Fruit fly (Drosophila melanogaster): ENCODE measurements around the gene CG42637.

The CG42637 gene

DNA sequence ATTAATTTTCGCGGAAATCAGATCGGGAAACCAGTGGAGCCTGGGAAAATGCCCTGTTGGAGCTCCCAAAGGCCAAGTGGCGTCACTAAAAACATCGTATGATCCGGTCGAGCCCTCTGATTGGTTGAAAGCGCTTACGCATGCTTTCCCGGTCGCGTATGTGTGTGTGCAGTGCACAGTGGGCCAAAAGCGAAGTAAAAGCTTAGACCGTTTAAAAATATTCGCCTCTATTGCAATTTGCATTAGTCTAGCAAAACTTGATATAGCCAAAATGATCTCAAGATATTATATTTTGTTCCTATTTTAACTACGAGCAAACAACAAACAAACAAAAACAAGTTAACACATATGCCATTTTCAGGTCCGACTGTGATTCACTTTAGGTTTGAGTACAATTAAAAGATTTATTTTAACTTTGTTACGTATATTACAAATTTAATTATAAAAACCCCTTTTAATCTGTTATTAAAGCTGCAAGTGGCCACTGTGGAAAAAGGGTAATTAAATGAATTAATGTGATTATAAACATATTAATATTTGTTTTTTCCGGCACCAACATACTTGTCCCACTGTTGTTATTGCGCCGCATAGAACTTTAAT lies 934 bp upstream of the CG42637 start (continued):
- TF ChIP-seq sqz (GFP tag; optimal IDR thresholded peaks at IDR 0.05), result no peak
- no peak for TF ChIP-seq Doc3 (GFP tag; IDR thresholded peaks at IDR 0.05; ENCODE audit: partially characterized antibody)
- peak; percentile 68 for TF ChIP-seq Awh (GFP tag; IDR thresholded peaks at IDR 0.05)
- TF ChIP-seq CG33557 (GFP tag; optimal IDR thresholded peaks at IDR 0.05), result peak; percentile 72
- TF ChIP-seq CG9609 (GFP tag; optimal IDR thresholded peaks at IDR 0.05), result peak; percentile 69
- peak; percentile 47 for TF ChIP-seq CG12236 (GFP tag; optimal IDR thresholded peaks at IDR 0.05)
- TF ChIP-seq CG6813 (GFP tag; optimal IDR thresholded peaks at IDR 0.05), result peak; percentile 82
- peak; percentile 87 for TF ChIP-seq NfI (GFP tag; optimal IDR thresholded peaks at IDR 0.05)
- TF ChIP-seq gcm2 (GFP tag; optimal IDR thresholded peaks at IDR 0.05), result peak; percentile 23
- peak; percentile 88 for TF ChIP-seq pb (GFP tag; optimal IDR thresholded peaks at IDR 0.05)
- peak; percentile 63; the same call in 1 of the 2 replicates for TF ChIP-seq CG16779 (GFP tag; IDR thresholded peaks at IDR 0.05)
- peak; percentile 97 for TF ChIP-seq sens (GFP tag)
- 0 out of 3 replicates have a peak, but pooled peaks have one; percentile 15 for TF ChIP-seq CG2889 (GFP tag; IDR thresholded peaks at IDR 0.05)
- peak; percentile 74 for TF ChIP-seq gcm (GFP tag; optimal IDR thresholded peaks at IDR 0.05)
- peak; percentile 53 for TF ChIP-seq CG10565 (GFP tag; optimal IDR thresholded peaks at IDR 0.05)
- TF ChIP-seq h (optimal IDR thresholded peaks at IDR 0.05), result no peak
- TF ChIP-seq CG7556 (GFP tag; optimal IDR thresholded peaks at IDR 0.05), result peak; percentile 95
- TF ChIP-seq CG17612 (GFP tag; IDR thresholded peaks at IDR 0.05), result no peak
- TF ChIP-seq ro (GFP tag; IDR thresholded peaks at IDR 0.05), result 0 out of 2 replicates have a peak, but pooled peaks have one; percentile 29
- TF ChIP-seq CG4854 (GFP tag; optimal IDR thresholded peaks at IDR 0.05), result peak; percentile 81
- TF ChIP-seq NK7.1 (GFP tag; optimal IDR thresholded peaks at IDR 0.05), result peak; percentile 88
- peak; percentile 19 for TF ChIP-seq en (GFP tag; optimal IDR thresholded peaks at IDR 0.05)
- peak; percentile 12 for TF ChIP-seq CG9876 (GFP tag; optimal IDR thresholded peaks at IDR 0.05)
- peak; percentile 73 for TF ChIP-seq CG10274 (GFP tag; optimal IDR thresholded peaks at IDR 0.05)
- no peak for TF ChIP-seq CG4617 (GFP tag; optimal IDR thresholded peaks at IDR 0.05; ENCODE audit: borderline replicate concordance)
- TF ChIP-seq CG8944 (GFP tag; optimal IDR thresholded peaks at IDR 0.05), result peak; percentile 47
- TF ChIP-seq croc (GFP tag; conservative IDR thresholded peaks at IDR 0.05), result peak; percentile 49; the same call in 2 of the 3 replicates
- no peak for TF ChIP-seq Lpt (GFP tag; optimal IDR thresholded peaks at IDR 0.05)
- TF ChIP-seq CG4404 (GFP tag; IDR thresholded peaks at IDR 0.05), result 0 out of 2 replicates have a peak, but pooled peaks have one; percentile 32
- peak; percentile 91 for TF ChIP-seq gem (tag; optimal IDR thresholded peaks at IDR 0.05)
- no peak for TF ChIP-seq NC2α (GFP tag; optimal IDR thresholded peaks at IDR 0.05)
- no peak for TF ChIP-seq CG31388 (GFP tag; optimal IDR thresholded peaks at IDR 0.05)
- TF ChIP-seq vnd (GFP tag; IDR thresholded peaks at IDR 0.05; ENCODE audit: partially characterized antibody), result peak; percentile 52; the same call in 1 of the 3 replicates
- no peak for TF ChIP-seq oc (tag; optimal IDR thresholded peaks at IDR 0.05)
- TF ChIP-seq CrebB (tag; optimal IDR thresholded peaks at IDR 0.05), result peak; percentile 65
- peak; percentile 88 for TF ChIP-seq CG2712 (tag; optimal IDR thresholded peaks at IDR 0.05)
- TF ChIP-seq ewg (GFP tag; optimal IDR thresholded peaks at IDR 0.05), result peak; percentile 79
- TF ChIP-seq CG6175 (GFP tag; IDR thresholded peaks at IDR 0.05), result peak; percentile 66; the same call in 2 of the 3 replicates
- peak; percentile 63 for TF ChIP-seq Dip3 (GFP tag; optimal IDR thresholded peaks at IDR 0.05)
- peak; percentile 79 for TF ChIP-seq Six4 (GFP tag; optimal IDR thresholded peaks at IDR 0.05)
- peak; percentile 74 for TF ChIP-seq zfh1 (GFP tag; IDR thresholded peaks at IDR 0.05)
- peak; percentile 57 for TF ChIP-seq Lhr (GFP tag; optimal IDR thresholded peaks at IDR 0.05)
- peak; percentile 44 for TF ChIP-seq gsb-n (tag; optimal IDR thresholded peaks at IDR 0.05)
- peak; percentile 92 for TF ChIP-seq nmo (GFP tag; optimal IDR thresholded peaks at IDR 0.05)
- TF ChIP-seq CG13287 (GFP tag; IDR thresholded peaks at IDR 0.05; ENCODE audit: partially characterized antibody), result peak; percentile 7; the same call in 1 of the 2 replicates
- peak; percentile 94 for TF ChIP-seq CG9727 (GFP tag; optimal IDR thresholded peaks at IDR 0.05)
- peak; percentile 56 for TF ChIP-seq Adf1 (GFP tag; IDR thresholded peaks at IDR 0.05)
- peak; percentile 84 for TF ChIP-seq CG18476 (GFP tag; optimal IDR thresholded peaks at IDR 0.05)
- TF ChIP-seq dpn (GFP tag; optimal IDR thresholded peaks at IDR 0.05), result peak; percentile 84
- peak; percentile 79 for TF ChIP-seq CG16863 (GFP tag; optimal IDR thresholded peaks at IDR 0.05)
